Fruit fly (Drosophila melanogaster) whole organism, embryonic: ENCODE results near the gene Tace.

Experiments used
- Awh ChIP-seq: fragments of 200-800 bp; sonication (Bioruptor generic); IDR thresholded peaks from 2 replicates; pipeline ENCODE4, ENCODE4 v1.3.6; 2022; ENCODE audit warnings: missing biosample characterization, missing genetic modification characterization
- BtbVII ChIP-seq: fragments of 200-800 bp; sonication (Bioruptor generic); optimal IDR thresholded peaks from 3 replicates; lab custom pipeline; 2017; ENCODE audit warnings: missing biosample characterization, mild to moderate bottlenecking, missing genetic modification characterization
- CG10274 ChIP-seq: fragments of 200-800 bp; sonication (Bioruptor generic); optimal IDR thresholded peaks from 3 replicates; lab custom pipeline; 2017; ENCODE audit warnings: missing biosample characterization, mild to moderate bottlenecking, missing genetic modification characterization
- CG10979 ChIP-seq: fragments of 200-800 bp; sonication (Bioruptor generic); optimal IDR thresholded peaks from 2 replicates; lab custom pipeline; 2018; ENCODE audit warnings: missing biosample characterization, mild to moderate bottlenecking, missing genetic modification characterization, moderate library complexity
- CG11696 ChIP-seq: fragments of 200-800 bp; sonication (Bioruptor generic); IDR thresholded peaks from 2 replicates; pipeline ENCODE4 v1.3.6; 2022; ENCODE audit warnings: missing biosample characterization, missing genetic modification characterization
- CG12942 ChIP-seq: fragments of 200-800 bp; sonication (Bioruptor generic); optimal IDR thresholded peaks from 3 replicates; lab custom pipeline; 2016; ENCODE audit warnings: missing biosample characterization, missing genetic modification characterization
- CG13624 ChIP-seq: fragments of 200-800 bp; sonication (Bioruptor generic); optimal IDR thresholded peaks from 2 replicates; lab custom pipeline; 2016; ENCODE audit warnings: missing biosample characterization, missing genetic modification characterization
- CG17359 ChIP-seq: fragments of 200-800 bp; sonication (Bioruptor generic); optimal IDR thresholded peaks from 3 replicates; lab custom pipeline; 2018; ENCODE audit warnings: missing biosample characterization, mild to moderate bottlenecking, missing genetic modification characterization, moderate library complexity
- CG2120 ChIP-seq: fragments of 200-800 bp; sonication (Bioruptor generic); optimal IDR thresholded peaks from 3 replicates; lab custom pipeline; 2016; ENCODE audit warnings: missing biosample characterization, missing genetic modification characterization
- CG2712 ChIP-seq: fragments of 200-800 bp; optimal IDR thresholded peaks from 3 replicates; lab custom pipeline; 2019; ENCODE audit warnings: missing biosample characterization, mild to moderate bottlenecking, missing genetic modification characterization, moderate library complexity
- CG30431 ChIP-seq: fragments of 200-800 bp; sonication (Bioruptor generic); optimal IDR thresholded peaks from 2 replicates; lab custom pipeline; 2017; ENCODE audit warnings: missing biosample characterization, missing genetic modification characterization
- CG34376 ChIP-seq: fragments of 200-800 bp; sonication (Bioruptor generic); optimal IDR thresholded peaks from 2 replicates; lab custom pipeline; 2018; ENCODE audit warnings: missing biosample characterization, mild to moderate bottlenecking, missing genetic modification characterization
- CG34422 ChIP-seq: fragments of 200-800 bp; sonication (Bioruptor generic); IDR thresholded peaks from 3 replicates; pipeline ENCODE4 v1.3.6; 2022; ENCODE audit warnings: missing biosample characterization, missing genetic modification characterization
- CG4282 ChIP-seq: fragments of 200-800 bp; sonication (Bioruptor generic); optimal IDR thresholded peaks from 2 replicates; lab custom pipeline; 2016; ENCODE audit warnings: missing biosample characterization, missing genetic modification characterization
- CG4617 ChIP-seq: fragments of 200-800 bp; sonication (Bioruptor generic); optimal IDR thresholded peaks from 3 replicates; lab custom pipeline; 2016; ENCODE audit warnings: missing biosample characterization, missing genetic modification characterization, borderline replicate concordance
- CG6272 ChIP-seq: fragments of 200-800 bp; sonication (Bioruptor generic); IDR thresholded peaks from 2 replicates; pipeline ENCODE4 v1.3.6; 2022; ENCODE audit warnings: missing biosample characterization, missing genetic modification characterization
- CG6654 ChIP-seq: fragments of 200-800 bp; sonication (Bioruptor generic); optimal IDR thresholded peaks from 2 replicates; lab custom pipeline; 2017; ENCODE audit warnings: missing biosample characterization, mild to moderate bottlenecking, missing genetic modification characterization
- CG6765 ChIP-seq: fragments of 200-800 bp; sonication (Bioruptor generic); optimal IDR thresholded peaks from 3 replicates; lab custom pipeline; 2017; ENCODE audit warnings: missing biosample characterization, mild to moderate bottlenecking, missing genetic modification characterization
- CG6791 ChIP-seq: fragments of 200-800 bp; sonication (Bioruptor generic); IDR thresholded peaks from 3 replicates; pipeline ENCODE4 v1.3.6; 2022; ENCODE audit warnings: missing biosample characterization, missing genetic modification characterization; ENCODE audit not compliant: partially characterized antibody
- CG9817 ChIP-seq: fragments of 200-800 bp; sonication (Bioruptor generic); optimal IDR thresholded peaks from 2 replicates; lab custom pipeline; 2018; ENCODE audit warnings: missing biosample characterization, mild to moderate bottlenecking, missing genetic modification characterization, moderate library complexity
- Chrac-16 ChIP-seq: fragments of 200-800 bp; sonication (Bioruptor generic); optimal IDR thresholded peaks from 3 replicates; lab custom pipeline; 2016; ENCODE audit warnings: missing biosample characterization, missing genetic modification characterization
- HLH54F ChIP-seq: fragments of 200-800 bp; sonication (Bioruptor generic); optimal IDR thresholded peaks from 3 replicates; lab custom pipeline; 2016; ENCODE audit warnings: missing biosample characterization, missing genetic modification characterization
- MTF-1 ChIP-seq: fragments of 200-800 bp; sonication (Bioruptor generic); optimal IDR thresholded peaks from 2 replicates; lab custom pipeline; 2018; ENCODE audit warnings: missing biosample characterization, mild to moderate bottlenecking, missing genetic modification characterization, borderline replicate concordance
- Mes4 ChIP-seq: fragments of 200-800 bp; sonication (Bioruptor generic); optimal IDR thresholded peaks from 2 replicates; lab custom pipeline; 2016; ENCODE audit warnings: missing biosample characterization, missing genetic modification characterization
- NC2α ChIP-seq: fragments of 200-800 bp; sonication (Bioruptor generic); optimal IDR thresholded peaks from 2 replicates; lab custom pipeline; 2016; ENCODE audit warnings: missing biosample characterization, missing genetic modification characterization
- Pdp1 ChIP-seq, 2 experiments: fragments of 200-800 bp; sonication (Bioruptor generic); optimal IDR thresholded peaks; 3 replicates each; lab custom pipeline; 2016; ENCODE audit warnings: missing biosample characterization in 2 of 2, missing genetic modification characterization in 2 of 2, mild to moderate bottlenecking in 1 of 2, moderate library complexity in 1 of 2
- Side ChIP-seq: fragments of 200-800 bp; sonication (Bioruptor generic); optimal IDR thresholded peaks from 2 replicates; lab custom pipeline; 2016; ENCODE audit warnings: missing biosample characterization, missing genetic modification characterization
- Six4 ChIP-seq: fragments of 200-800 bp; sonication (Bioruptor generic); optimal IDR thresholded peaks from 2 replicates; lab custom pipeline; 2016; ENCODE audit warnings: missing biosample characterization, missing genetic modification characterization
- ab ChIP-seq: fragments of 200-800 bp; sonication (Bioruptor generic); optimal IDR thresholded peaks from 2 replicates; lab custom pipeline; 2016; ENCODE audit warnings: missing biosample characterization, missing genetic modification characterization
- amos ChIP-seq: fragments of 200-800 bp; sonication (Bioruptor generic); IDR thresholded peaks from 2 replicates; pipeline ENCODE4 v1.3.6; 2022; ENCODE audit warnings: missing biosample characterization, missing genetic modification characterization; ENCODE audit not compliant: partially characterized antibody
- br ChIP-seq: fragments of >200 bp; optimal IDR thresholded peaks from 2 replicates; lab custom pipeline; 2017
- bsh ChIP-seq, 2 experiments: fragments of 200-800 bp; sonication (Bioruptor generic); optimal IDR thresholded peaks; 2 replicates each; lab custom pipeline; 2017 to 2018; ENCODE audit warnings: mild to moderate bottlenecking in 2 of 2, missing biosample characterization in 2 of 2, missing genetic modification characterization in 2 of 2, moderate library complexity in 1 of 2
- ci ChIP-seq: fragments of 200-800 bp; sonication (Bioruptor generic); IDR thresholded peaks from 3 replicates; pipeline ENCODE4 v1.3.6; 2022; ENCODE audit warnings: missing biosample characterization, missing genetic modification characterization
- cwo ChIP-seq: fragments of 200-800 bp; sonication (Bioruptor generic); optimal IDR thresholded peaks from 3 replicates; lab custom pipeline; 2017; ENCODE audit warnings: missing biosample characterization, missing genetic modification characterization, mild to moderate bottlenecking, moderate library complexity, missing genetic modification reagents
- ems ChIP-seq: fragments of 200-800 bp; sonication (Bioruptor generic); optimal IDR thresholded peaks from 3 replicates; lab custom pipeline; 2016; ENCODE audit warnings: missing biosample characterization, missing genetic modification characterization
- gt ChIP-seq: fragments of 200-800 bp; sonication (Bioruptor generic); IDR thresholded peaks from 2 replicates; pipeline ENCODE4 v1.3.6; 2022; ENCODE audit warnings: missing biosample characterization, missing genetic modification characterization
- hbn ChIP-seq: fragments of 200-800 bp; sonication (Bioruptor generic); IDR thresholded peaks from 2 replicates; pipeline ENCODE4 v1.3.6; 2022; ENCODE audit warnings: missing biosample characterization, missing genetic modification characterization; ENCODE audit not compliant: partially characterized antibody
- lab ChIP-seq: fragments of 200-800 bp; sonication (Bioruptor generic); optimal IDR thresholded peaks from 3 replicates; lab custom pipeline; 2017; ENCODE audit warnings: missing biosample characterization, missing genetic modification characterization, mild to moderate bottlenecking, moderate library complexity, missing genetic modification reagents
- maf-S ChIP-seq: fragments of 200-800 bp; sonication (Bioruptor generic); optimal IDR thresholded peaks from 2 replicates; lab custom pipeline; 2016; ENCODE audit warnings: missing biosample characterization, missing genetic modification characterization
- oc ChIP-seq: fragments of 200-800 bp; sonication (Bioruptor generic); optimal IDR thresholded peaks from 2 replicates; lab custom pipeline; 2018; ENCODE audit warnings: missing biosample characterization, mild to moderate bottlenecking, missing genetic modification characterization, moderate library complexity
- schlank ChIP-seq: fragments of 200-800 bp; sonication (Bioruptor generic); optimal IDR thresholded peaks from 2 replicates; lab custom pipeline; 2018; ENCODE audit warnings: missing biosample characterization, mild to moderate bottlenecking, missing genetic modification characterization
- sima ChIP-seq: fragments of 200-800 bp; sonication (Bioruptor generic); optimal IDR thresholded peaks from 2 replicates; lab custom pipeline; 2016; ENCODE audit warnings: missing biosample characterization, missing genetic modification characterization
- sna ChIP-seq: fragments of 200-800 bp; sonication (Bioruptor generic); IDR thresholded peaks from 2 replicates; pipeline ENCODE4 v1.3.6; 2022; ENCODE audit warnings: missing biosample characterization, missing genetic modification characterization; ENCODE audit not compliant: partially characterized antibody
- stwl ChIP-seq: fragments of 200-800 bp; sonication (Bioruptor generic); optimal IDR thresholded peaks from 3 replicates; lab custom pipeline; 2018; ENCODE audit warnings: missing biosample characterization, mild to moderate bottlenecking, missing genetic modification characterization, moderate library complexity
- sug ChIP-seq: fragments of 200-800 bp; optimal IDR thresholded peaks from 2 replicates; lab custom pipeline; 2019; ENCODE audit warnings: missing biosample characterization, mild to moderate bottlenecking, missing genetic modification characterization, moderate library complexity
- tio ChIP-seq: fragments of 200-800 bp; sonication (Bioruptor generic); optimal IDR thresholded peaks from 2 replicates; lab custom pipeline; 2017; ENCODE audit warnings: missing biosample characterization, missing genetic modification characterization, inconsistent platforms
- unc-4 ChIP-seq: fragments of 200-800 bp; sonication (Bioruptor generic); IDR thresholded peaks from 2 replicates; pipeline ENCODE4 v1.3.6; 2022; ENCODE audit warnings: missing biosample characterization, missing genetic modification characterization; ENCODE audit not compliant: partially characterized antibody
- wek ChIP-seq: fragments of 200-800 bp; sonication (Bioruptor generic); optimal IDR thresholded peaks from 3 replicates; lab custom pipeline; 2018; ENCODE audit warnings: missing biosample characterization, mild to moderate bottlenecking, missing genetic modification characterization, moderate library complexity

The Tace gene

dm6 chr3R:30014480-30014879 lies 14.2 kb downstream of the Tace start:
- TF ChIP-seq ci: peak; percentile 21; the same call in 1 of the 3 replicates
- TF ChIP-seq CG6791 (GFP tag; lab: Robert Waterston, UW): 0 out of 3 replicates have a peak, but pooled peaks have one; percentile 8
- no peak for TF ChIP-seq CG17359 (tag; lab: Kevin White, UChicago)
- peak; percentile 31 for TF ChIP-seq sug (tag; lab: Kevin White, UChicago)
- no peak for TF ChIP-seq ab (GFP tag; lab: Kevin White, UChicago)
- TF ChIP-seq Pdp1 (GFP tag; optimal IDR thresholded peaks at IDR 0.05; lab: Kevin White, UChicago): peak in 1 of 2 experiments; percentile 91

- TF ChIP-seq CG13624 (GFP tag; lab: Kevin White, UChicago) (peak; percentile 79), HLH54F (GFP tag; lab: Kevin White, UChicago) (peak; percentile 9), CG12942 (GFP tag; lab: Kevin White, UChicago) (peak; percentile 18), schlank (no peak), oc (tag; lab: Kevin White, UChicago) (no peak), CG4282 (no peak), Awh (GFP tag; lab: Robert Waterston, UW) (no peak), CG11696 (GFP tag; lab: Robert Waterston, UW) (no peak), CG30431 (GFP tag; lab: Kevin White, UChicago) (no peak), CG6765 (GFP tag; lab: Kevin White, UChicago) (peak; percentile 72), CG2712 (tag; lab: Kevin White, UChicago) (peak; percentile 6), Chrac-16 (GFP tag; lab: Kevin White, UChicago) (no peak), sima (GFP tag; lab: Kevin White, UChicago) (no peak), stwl (tag; lab: Kevin White, UChicago) (peak; percentile 44), Six4 (GFP tag; lab: Kevin White, UChicago) (no peak), gt (GFP tag; lab: Robert Waterston, UW) (no peak), CG6654 (GFP tag; lab: Kevin White, UChicago) (no peak), CG2120 (GFP tag; lab: Kevin White, UChicago) (peak; percentile 54), NC2α (GFP tag; lab: Kevin White, UChicago) (no peak), tio (GFP tag; lab: Kevin White, UChicago) (no peak), CG9817 (tag; lab: Kevin White, UChicago) (no peak), CG34422 (GFP tag; lab: Robert Waterston, UW) (peak; percentile 55; the same call in 2 of the 3 replicates), CG4617 (no peak), br (no peak), cwo (GFP tag; lab: Kevin White, UChicago) (peak; percentile 2), CG10979 (tag; lab: Kevin White, UChicago) (peak; percentile 0), sna (GFP tag; lab: Robert Waterston, UW) (peak; percentile 83), amos (GFP tag; lab: Robert Waterston, UW) (peak; percentile 81), ems (GFP tag; lab: Kevin White, UChicago) (peak; percentile 48), bsh (GFP tag; optimal IDR thresholded peaks at IDR 0.05; lab: Kevin White, UChicago) (peak in 1 of 2 experiments; percentile 14), wek (GFP tag; lab: Kevin White, UChicago) (no peak), BtbVII (GFP tag; lab: Kevin White, UChicago) (peak; percentile 48), unc-4 (GFP tag; lab: Robert Waterston, UW) (peak; percentile 83), lab (GFP tag; lab: Kevin White, UChicago) (peak; percentile 49), maf-S (GFP tag; lab: Kevin White, UChicago) (peak; percentile 10), CG6272 (GFP tag; lab: Robert Waterston, UW) (no peak), CG10274 (GFP tag; lab: Kevin White, UChicago) (peak; percentile 16), CG34376 (peak; percentile 77), Side (GFP tag; lab: Kevin White, UChicago) (no peak), MTF-1 (GFP tag; lab: Kevin White, UChicago) (no peak), hbn (GFP tag; lab: Robert Waterston, UW) (peak; percentile 54; the same call in 1 of the 2 replicates), Mes4 (no peak)
Observed at dm6 chr3R:30014977-30015514, 14.7 kb downstream of the Tace start, which contains the start of gene CG7920. TSS of gene CG7920 (minus strand) at chr3R:30015284.
